Worm (Caenorhabditis elegans): ENCODE results near the gene C54D2.6.

The C54D2.6 gene

ce11 chrX:7880848-7881247 is 33.5 kb upstream of the C54D2.6 start, which contains the start of gene C39D10.8:
TSS of gene C39D10.8 (minus strand) at chrX:7880948.
- no peak for TF ChIP-seq egl-27 (tag; optimal IDR thresholded peaks at IDR 0.05)
- TF ChIP-seq gei-8 (GFP tag; optimal IDR thresholded peaks at IDR 0.05) = no peak
- TF ChIP-seq unc-62 (GFP tag; optimal IDR thresholded peaks at IDR 0.05 in 1 of 2) = peak in 1 of 2 experiments; percentile 29
- TF ChIP-seq unc-62 (tag; optimal IDR thresholded peaks at IDR 0.05) = no peak

- TF ChIP-seq rbr-2 (tag; optimal IDR thresholded peaks at IDR 0.05) (no peak), fos-1 (tag; optimal IDR thresholded peaks at IDR 0.05) (no peak), nhr-11 (tag; optimal IDR thresholded peaks at IDR 0.05) (no peak), nhr-237 (tag; optimal IDR thresholded peaks at IDR 0.05) (no peak), ZK337.2 (GFP tag; IDR thresholded peaks at IDR 0.05) (no peak), daf-12 (tag; optimal IDR thresholded peaks at IDR 0.05) (no peak), nhr-28 (tag; optimal IDR thresholded peaks at IDR 0.05) (no peak), hlh-11 (tag; optimal IDR thresholded peaks at IDR 0.05) (no peak), ceh-44 (GFP tag; IDR thresholded peaks at IDR 0.05) (no peak), spr-1 (tag; optimal IDR thresholded peaks at IDR 0.05) (no peak), ama-1 (optimal IDR thresholded peaks at IDR 0.05) (no peak), set-16 (GFP tag; IDR thresholded peaks at IDR 0.05) (no peak), cey-2 (tag; optimal IDR thresholded peaks at IDR 0.05; ENCODE audit: borderline replicate concordance, insufficient read depth) (no peak), snpc-4 (tag; optimal IDR thresholded peaks at IDR 0.05) (no peak), F10B5.3 (tag; optimal IDR thresholded peaks at IDR 0.05) (no peak), unc-130 (GFP tag; optimal IDR thresholded peaks at IDR 0.05) (no peak), ztf-7 (tag; optimal IDR thresholded peaks at IDR 0.05) (no peak)
Measured at ce11 chrX:7875854-7876253, 28.5 kb upstream of the C54D2.6 start, which contains the start of gene cca-1. TSS of gene cca-1 (minus strand) at chrX:7875954.

ce11 chrX:7873350-7873749 is 26.0 kb upstream of the C54D2.6 start:
- TF ChIP-seq Y105C5A.15 (GFP tag; IDR thresholded peaks at IDR 0.05) (no peak), unc-62 (GFP tag; optimal IDR thresholded peaks at IDR 0.05 in 1 of 2) (peak in 1 of 2 experiments; percentile 51), unc-62 (tag; optimal IDR thresholded peaks at IDR 0.05) (no peak)

- no peak for TF ChIP-seq F10B5.3 (tag; optimal IDR thresholded peaks at IDR 0.05)
- no peak for TF ChIP-seq arid-1 (GFP tag; conservative IDR thresholded peaks at IDR 0.05)
- TF ChIP-seq lin-15B (tag; optimal IDR thresholded peaks at IDR 0.05) = no peak
- peak in 1 of 2 experiments; percentile 96 for TF ChIP-seq unc-62 (GFP tag; optimal IDR thresholded peaks at IDR 0.05 in 1 of 2)
- TF ChIP-seq unc-62 (tag; optimal IDR thresholded peaks at IDR 0.05) = no peak
- TF ChIP-seq daf-16 (GFP tag; optimal IDR thresholded peaks at IDR 0.05) = no peak
- TF ChIP-seq daf-16 (tag; optimal IDR thresholded peaks at IDR 0.05) = peak; percentile 55
- TF ChIP-seq dve-1 (tag; optimal IDR thresholded peaks at IDR 0.05; ENCODE audit: insufficient read depth) = peak; percentile 1
- TF ChIP-seq hif-1 (tag; optimal IDR thresholded peaks at IDR 0.05) = peak in 1 of 2 experiments; percentile 52
- TF ChIP-seq aha-1 (tag) = peak; percentile 9
Measured at ce11 chrX:7867307-7867706, 20.0 kb upstream of the C54D2.6 start.

ce11 chrX:7866493-7866892 is 19.2 kb upstream of the C54D2.6 start:
- TF ChIP-seq lin-15B (tag; optimal IDR thresholded peaks at IDR 0.05) (no peak), zip-2 (tag; optimal IDR thresholded peaks at IDR 0.05) (no peak), nhr-11 (tag; optimal IDR thresholded peaks at IDR 0.05) (peak; percentile 61), hif-1 (tag; optimal IDR thresholded peaks at IDR 0.05) (peak in 1 of 2 experiments; percentile 38), vab-7 (GFP tag; IDR thresholded peaks at IDR 0.05) (no peak), lin-29 (GFP tag; IDR thresholded peaks at IDR 0.05) (no peak), Y5F2A.4 (GFP tag; optimal IDR thresholded peaks at IDR 0.05) (no peak), sdz-12 (GFP tag; optimal IDR thresholded peaks at IDR 0.05) (no peak), gei-8 (GFP tag; optimal IDR thresholded peaks at IDR 0.05) (no peak), spr-1 (tag; optimal IDR thresholded peaks at IDR 0.05) (no peak), T26A8.4 (GFP tag; IDR thresholded peaks at IDR 0.05) (no peak), lin-13 (GFP tag; optimal IDR thresholded peaks at IDR 0.05) (no peak), mep-1 (tag; optimal IDR thresholded peaks at IDR 0.05) (no peak), F44E2.7 (GFP tag; IDR thresholded peaks at IDR 0.05) (no peak), Y75B8A.6 (GFP tag; IDR thresholded peaks at IDR 0.05) (no peak), ceh-20 (GFP tag; IDR thresholded peaks at IDR 0.05) (peak; percentile 29; the same call in 1 of the 2 replicates), daf-16 (GFP tag; optimal IDR thresholded peaks at IDR 0.05) (peak in 1 of 2 experiments; percentile 40), daf-16 (tag; optimal IDR thresholded peaks at IDR 0.05) (peak; percentile 26), unc-130 (GFP tag; optimal IDR thresholded peaks at IDR 0.05) (no peak), mdl-1 (tag; optimal IDR thresholded peaks at IDR 0.05) (no peak), nhr-237 (tag; optimal IDR thresholded peaks at IDR 0.05) (no peak), rbr-2 (tag; optimal IDR thresholded peaks at IDR 0.05) (no peak), nhr-6 (tag; optimal IDR thresholded peaks at IDR 0.05) (no peak), duxl-1 (tag; optimal IDR thresholded peaks at IDR 0.05; ENCODE audit: poor library complexity) (no peak), daf-8 (GFP tag; IDR thresholded peaks at IDR 0.05) (no peak), hlh-11 (tag; optimal IDR thresholded peaks at IDR 0.05) (peak; percentile 54)
